Fruit fly (Drosophila melanogaster) whole organism: ENCODE results near the gene r-cup.

Source experiments
- CG8478 ChIP-seq: fragments of >200 bp; optimal IDR thresholded peaks from 2 replicates; lab custom pipeline; 2018; ENCODE audit warnings: inconsistent platforms
- Dll ChIP-seq: fragments of >200 bp; optimal IDR thresholded peaks from 2 replicates; lab custom pipeline; 2017
- EcR ChIP-seq, 2 experiments: fragments of >200 bp; optimal IDR thresholded peaks; 2 replicates each; lab custom pipeline; 2017; ENCODE audit warnings: missing biosample characterization in 2 of 2, missing genetic modification characterization in 2 of 2, missing genetic modification reagents in 2 of 2
- pan ChIP-seq: fragments of >200 bp; optimal IDR thresholded peaks from 2 replicates; lab custom pipeline; 2017
- psq ChIP-seq: fragments of >200 bp; optimal IDR thresholded peaks from 2 replicates; lab custom pipeline; 2017
- usp ChIP-seq: fragments of >200 bp; optimal IDR thresholded peaks from 2 replicates; lab custom pipeline; 2017; ENCODE audit warnings: missing biosample characterization, missing genetic modification characterization, mixed read lengths

Gene r-cup

dm6 chrX:21054963-21055480, 29.3 kb upstream of the r-cup start:
- no peak for TF ChIP-seq usp (GFP tag; lab: Kevin White, UChicago)
- no peak for TF ChIP-seq EcR (GFP tag; optimal IDR thresholded peaks at IDR 0.05; lab: Kevin White, UChicago)
- TF ChIP-seq CG8478 (lab: Kevin White, UChicago), result no peak

dm6 chrX:21053849-21054581, 28.3 kb upstream of the r-cup start, which contains the start of the genes Stt3A and bves:
TSS of gene Stt3A (minus strand) at chrX:21053937.
TSS of gene bves (plus strand) at chrX:21053963.
- TF ChIP-seq CG8478 (lab: Kevin White, UChicago) (no peak), psq (lab: Kevin White, UChicago) (no peak), EcR (GFP tag; optimal IDR thresholded peaks at IDR 0.05; lab: Kevin White, UChicago) (no peak)

dm6 chrX:21053099-21053715, 27.5 kb upstream of the r-cup start:
- TF ChIP-seq psq (lab: Kevin White, UChicago), result no peak
- no peak for TF ChIP-seq usp (GFP tag; lab: Kevin White, UChicago)
- TF ChIP-seq CG8478 (lab: Kevin White, UChicago), result no peak

- TF ChIP-seq Dll, result no peak
- TF ChIP-seq CG8478 (lab: Kevin White, UChicago), result no peak
- TF ChIP-seq pan (lab: Kevin White, UChicago), result no peak
- TF ChIP-seq EcR (GFP tag; optimal IDR thresholded peaks at IDR 0.05; lab: Kevin White, UChicago), result no peak
- no peak for TF ChIP-seq psq (lab: Kevin White, UChicago)
- no peak for TF ChIP-seq usp (GFP tag; lab: Kevin White, UChicago)
These were observed 22.0 kb upstream of the r-cup start for dm6 chrX:21047717-21048116.

dm6 chrX:21046141-21046540, 20.5 kb upstream of the r-cup start:
- TF ChIP-seq usp (GFP tag; lab: Kevin White, UChicago) (no peak), EcR (GFP tag; optimal IDR thresholded peaks at IDR 0.05; lab: Kevin White, UChicago) (no peak), psq (lab: Kevin White, UChicago) (no peak), pan (lab: Kevin White, UChicago) (no peak), CG8478 (lab: Kevin White, UChicago) (no peak), Dll (no peak)

- no peak for TF ChIP-seq usp (GFP tag; lab: Kevin White, UChicago)
- no peak for TF ChIP-seq CG8478 (lab: Kevin White, UChicago)
- no peak for TF ChIP-seq pan (lab: Kevin White, UChicago)
- no peak for TF ChIP-seq psq (lab: Kevin White, UChicago)
- TF ChIP-seq Dll, result no peak
- no peak for TF ChIP-seq EcR (GFP tag; optimal IDR thresholded peaks at IDR 0.05; lab: Kevin White, UChicago)
These were observed 19.8 kb upstream of the r-cup start for dm6 chrX:21045448-21045941.

- TF ChIP-seq psq (lab: Kevin White, UChicago) (no peak), Dll (no peak), usp (GFP tag; lab: Kevin White, UChicago) (no peak), pan (lab: Kevin White, UChicago) (no peak), EcR (GFP tag; optimal IDR thresholded peaks at IDR 0.05; lab: Kevin White, UChicago) (no peak), CG8478 (lab: Kevin White, UChicago) (no peak)
These were observed 19.3 kb upstream of the r-cup start, which contains the start of gene Cbs for dm6 chrX:21044831-21045447. TSS of gene Cbs (plus strand) at chrX:21045138.

dm6 chrX:21044278-21044830, 18.7 kb upstream of the r-cup start:
- TF ChIP-seq Dll, result no peak
- no peak for TF ChIP-seq pan (lab: Kevin White, UChicago)
- TF ChIP-seq EcR (GFP tag; optimal IDR thresholded peaks at IDR 0.05; lab: Kevin White, UChicago), result no peak
- no peak for TF ChIP-seq psq (lab: Kevin White, UChicago)
- TF ChIP-seq CG8478 (lab: Kevin White, UChicago), result no peak
- TF ChIP-seq usp (GFP tag; lab: Kevin White, UChicago), result no peak

dm6 chrX:21042638-21043513, 17.2 kb upstream of the r-cup start:
- no peak for TF ChIP-seq EcR (GFP tag; optimal IDR thresholded peaks at IDR 0.05; lab: Kevin White, UChicago)

- no peak for TF ChIP-seq CG8478 (lab: Kevin White, UChicago)
- no peak for TF ChIP-seq usp (GFP tag; lab: Kevin White, UChicago)
- no peak for TF ChIP-seq psq (lab: Kevin White, UChicago)
- TF ChIP-seq Dll, result no peak
- no peak for TF ChIP-seq EcR (GFP tag; optimal IDR thresholded peaks at IDR 0.05; lab: Kevin White, UChicago)
- TF ChIP-seq pan (lab: Kevin White, UChicago), result no peak
These were observed 16.1 kb upstream of the r-cup start, which contains the start of gene Mgstl for dm6 chrX:21041825-21042224. TSS of gene Mgstl (plus strand) at chrX:21042125.
